Worm (Caenorhabditis elegans) whole organism, L4 larva: ENCODE measurements around the gene C49G7.7.

Source experiments
- D1046.2 ChIP-seq: fragments of 200-800 bp; sonication (Bioruptor generic); IDR thresholded peaks from 2 replicates; pipeline ENCODE4 v1.3.6; 2022; ENCODE audit warnings: missing genetic modification characterization, missing compliant biosample characterization
- F26F4.8 ChIP-seq: fragments of 200-800 bp; sonication (Bioruptor generic); conservative IDR thresholded peaks from 2 replicates; pipeline ENCODE4 v1.3.6; 2022; ENCODE audit warnings: missing genetic modification characterization, missing compliant biosample characterization
- T20F7.1 ChIP-seq: fragments of 200-800 bp; sonication (Bioruptor generic); optimal IDR thresholded peaks from 2 replicates; lab custom pipeline; 2018; ENCODE audit warnings: mild to moderate bottlenecking, missing genetic modification characterization, missing compliant biosample characterization
- T26A8.4 ChIP-seq: fragments of 200-800 bp; sonication (Bioruptor generic); IDR thresholded peaks from 2 replicates; pipeline ENCODE4 v1.3.6; 2022; ENCODE audit warnings: missing genetic modification characterization, missing compliant biosample characterization
- Y75B8A.6 ChIP-seq: fragments of 200-800 bp; sonication (Bioruptor generic); IDR thresholded peaks from 2 replicates; pipeline ENCODE4 v1.3.6; 2022; ENCODE audit warnings: missing genetic modification reagents, missing genetic modification characterization, missing compliant biosample characterization
- ZK337.2 ChIP-seq: fragments of 200-800 bp; sonication (Bioruptor generic); IDR thresholded peaks from 2 replicates; pipeline ENCODE4 v1.3.6; 2022; ENCODE audit warnings: missing genetic modification reagents, missing genetic modification characterization, missing compliant biosample characterization
- ZK546.5 ChIP-seq, 2 experiments: sonication (generic microtip); optimal IDR thresholded peaks; 2 replicates each; lab custom pipeline; 2017; ENCODE audit warnings: missing biosample characterization in 2 of 2, missing genetic modification characterization in 2 of 2
- aha-1 ChIP-seq: fragments of 150-350 bp; peaks from one replicate; lab custom pipeline; 2014; ENCODE audit warnings: missing biosample characterization, missing genetic modification characterization
- ceh-20 ChIP-seq: fragments of 200-800 bp; sonication (Bioruptor generic); IDR thresholded peaks from 2 replicates; pipeline ENCODE4 v1.3.6; 2022; ENCODE audit warnings: missing genetic modification reagents, missing genetic modification characterization, missing compliant biosample characterization
- ceh-28 ChIP-seq: fragments of 150-350 bp; optimal IDR thresholded peaks from 2 replicates; lab custom pipeline; 2014; ENCODE audit warnings: missing biosample characterization, missing genetic modification reagents, missing genetic modification characterization
- daf-16 ChIP-seq, 3 experiments: sonication (generic microtip); optimal IDR thresholded peaks; 2 replicates each; lab custom pipeline; 2016 to 2017; ENCODE audit warnings: missing genetic modification characterization in 3 of 3, missing genetic modification reagents in 3 of 3, mild to moderate bottlenecking in 2 of 3, missing compliant biosample characterization in 2 of 3, missing biosample characterization in 1 of 3, moderate library complexity in 1 of 3
- dmd-6 ChIP-seq: fragments of 200-800 bp; sonication (Bioruptor generic); IDR thresholded peaks from 2 replicates; pipeline ENCODE4 v1.3.6; 2022; ENCODE audit warnings: missing genetic modification reagents, missing genetic modification characterization, missing compliant biosample characterization
- dmd-9 ChIP-seq: fragments of 200-800 bp; sonication (Bioruptor generic); IDR thresholded peaks from 2 replicates; pipeline ENCODE4 v1.3.6; 2022; ENCODE audit warnings: missing genetic modification reagents, missing genetic modification characterization, missing compliant biosample characterization
- dpl-1 ChIP-seq: fragments of 150-350 bp; optimal IDR thresholded peaks from 2 replicates; lab custom pipeline; 2014; ENCODE audit warnings: missing biosample characterization, missing genetic modification reagents, missing genetic modification characterization
- duxl-1 ChIP-seq: sonication (generic microtip); optimal IDR thresholded peaks from 2 replicates; lab custom pipeline; 2016; ENCODE audit warnings: mild to moderate bottlenecking, missing genetic modification characterization, moderate library complexity, missing compliant biosample characterization; ENCODE audit not compliant: poor library complexity
- dve-1 ChIP-seq: sonication (generic microtip); optimal IDR thresholded peaks from 2 replicates; lab custom pipeline; 2017; ENCODE audit warnings: antibody characterized with exemption, mild to moderate bottlenecking, missing genetic modification characterization, missing compliant biosample characterization; ENCODE audit not compliant: insufficient read depth
- egl-43 ChIP-seq: fragments of 200-800 bp; sonication (Bioruptor generic); IDR thresholded peaks from 2 replicates; pipeline ENCODE4 v1.3.6; 2022; ENCODE audit warnings: missing genetic modification reagents, missing genetic modification characterization, missing compliant biosample characterization
- fkh-10 ChIP-seq: fragments of 150-350 bp; optimal IDR thresholded peaks from 2 replicates; lab custom pipeline; 2014; ENCODE audit warnings: missing biosample characterization, missing genetic modification reagents, missing genetic modification characterization
- gei-8 ChIP-seq: fragments of 200-800 bp; sonication (Bioruptor generic); optimal IDR thresholded peaks from 2 replicates; lab custom pipeline; 2018; ENCODE audit warnings: mild to moderate bottlenecking, missing genetic modification characterization, missing compliant biosample characterization
- hlh-30 ChIP-seq: sonication (generic microtip); optimal IDR thresholded peaks from 2 replicates; lab custom pipeline; 2017; ENCODE audit warnings: antibody characterized with exemption, mild to moderate bottlenecking, missing genetic modification characterization, missing compliant biosample characterization; ENCODE audit not compliant: insufficient read depth
- lin-1 ChIP-seq: fragments of 200-800 bp; sonication (Bioruptor generic); IDR thresholded peaks from 2 replicates; pipeline ENCODE4 v1.3.6; 2022; ENCODE audit warnings: missing genetic modification reagents, missing genetic modification characterization, missing compliant biosample characterization
- lin-13 ChIP-seq: fragments of 150-350 bp; optimal IDR thresholded peaks from 2 replicates; lab custom pipeline; 2014; ENCODE audit warnings: missing biosample characterization, missing genetic modification reagents, missing genetic modification characterization
- madf-5 ChIP-seq, 2 experiments: fragments of 200-800 bp; sonication (Bioruptor generic); IDR thresholded peaks; 2 replicates each; pipeline ENCODE4 v1.3.6; 2022; ENCODE audit warnings: missing compliant biosample characterization in 2 of 2, missing genetic modification characterization in 2 of 2
- nhr-102 ChIP-seq: sonication (generic microtip); optimal IDR thresholded peaks from 2 replicates; lab custom pipeline; 2016; ENCODE audit warnings: mild to moderate bottlenecking, missing genetic modification characterization, moderate library complexity, missing compliant biosample characterization
- nhr-11 ChIP-seq: fragments of 150-350 bp; optimal IDR thresholded peaks from 2 replicates; lab custom pipeline; 2014; ENCODE audit warnings: missing biosample characterization, missing genetic modification characterization
- nhr-28 ChIP-seq: fragments of 150-350 bp; optimal IDR thresholded peaks from 2 replicates; lab custom pipeline; 2014; ENCODE audit warnings: missing biosample characterization, missing genetic modification characterization
- nhr-76 ChIP-seq: fragments of 150-350 bp; optimal IDR thresholded peaks from 2 replicates; lab custom pipeline; 2014; ENCODE audit warnings: missing biosample characterization, missing genetic modification characterization
- pha-4 ChIP-seq, 2 experiments: fragments of 150-350 bp in 1 of 2; fragments of 200-800 bp in 1 of 2; sonication (Bioruptor generic) in 1 of 2; IDR thresholded peaks in 1 of 2; optimal IDR thresholded peaks in 1 of 2; 2 replicates each; pipeline versions ENCODE4 v1.3.6 to Lab custom; 2014 to 2022; ENCODE audit warnings: missing genetic modification characterization in 2 of 2, missing genetic modification reagents in 2 of 2, missing biosample characterization in 1 of 2, missing compliant biosample characterization in 1 of 2
- php-3 ChIP-seq: fragments of 200-800 bp; sonication (Bioruptor generic); IDR thresholded peaks from 2 replicates; pipeline ENCODE4 v1.3.6; 2022; ENCODE audit warnings: missing genetic modification reagents, missing genetic modification characterization, missing compliant biosample characterization
- pqm-1 ChIP-seq: sonication (generic microtip); optimal IDR thresholded peaks from 2 replicates; lab custom pipeline; 2017; ENCODE audit warnings: missing biosample characterization, missing genetic modification characterization
- snpc-1.2 ChIP-seq: fragments of 200-800 bp; sonication (Bioruptor generic); IDR thresholded peaks from 2 replicates; pipeline ENCODE4 v1.3.6; 2022; ENCODE audit warnings: missing genetic modification reagents, missing genetic modification characterization, missing compliant biosample characterization
- spr-1 ChIP-seq: sonication (generic microtip); optimal IDR thresholded peaks from 2 replicates; lab custom pipeline; 2016; ENCODE audit warnings: mild to moderate bottlenecking, missing genetic modification characterization, missing compliant biosample characterization
- unc-62 ChIP-seq, 3 experiments: fragments of 150-350 bp in 1 of 3; sonication (generic microtip); optimal IDR thresholded peaks in 2 of 3; peaks in 1 of 3; 1 replicate in 1 of 3; 2 replicates in 2 of 3; lab custom pipeline; 2014 to 2017; ENCODE audit warnings: missing biosample characterization in 3 of 3, missing genetic modification characterization in 3 of 3, missing genetic modification reagents in 3 of 3, missing genotype in 1 of 3
- vab-7 ChIP-seq: fragments of 200-800 bp; sonication (Bioruptor generic); IDR thresholded peaks from 2 replicates; pipeline ENCODE4 v1.3.6; 2022; ENCODE audit warnings: missing genetic modification reagents, missing genetic modification characterization, missing compliant biosample characterization
- zfp-2 ChIP-seq: sonication (generic microtip); optimal IDR thresholded peaks from 2 replicates; lab custom pipeline; 2016; ENCODE audit warnings: mild to moderate bottlenecking, missing genetic modification characterization, missing compliant biosample characterization
- zip-2 ChIP-seq: fragments of 150-350 bp; optimal IDR thresholded peaks from 2 replicates; lab custom pipeline; 2014; ENCODE audit warnings: missing biosample characterization, missing genetic modification characterization
- ztf-7 ChIP-seq: fragments of 150-350 bp; optimal IDR thresholded peaks from 2 replicates; lab custom pipeline; 2014; ENCODE audit warnings: missing biosample characterization, missing genetic modification characterization

C49G7.7 gene

ce11 chrV:4038557-4038956, 4.3 kb downstream of the C49G7.7 start:
- no peak for TF ChIP-seq duxl-1
- no peak for TF ChIP-seq lin-1
- no peak for TF ChIP-seq T26A8.4 (GFP tag; lab: Robert Waterston, UW)
- TF ChIP-seq gei-8 (GFP tag; lab: Kevin White, UChicago) = no peak
- peak; percentile 63 for TF ChIP-seq zip-2 (tag; lab: Kevin White, UChicago)
- no peak for TF ChIP-seq zfp-2 (tag; lab: Kevin White, UChicago)
- TF ChIP-seq pha-4 (GFP tag; IDR thresholded peaks at IDR 0.05; lab: Robert Waterston, UW) = no peak
- TF ChIP-seq pha-4 (tag; optimal IDR thresholded peaks at IDR 0.05; lab: Kevin White, UChicago) = no peak
- TF ChIP-seq D1046.2 (GFP tag; lab: Robert Waterston, UW) = no peak

- no peak for TF ChIP-seq F26F4.8
- TF ChIP-seq nhr-11 (tag; lab: Kevin White, UChicago) = peak; percentile 46
- no peak for TF ChIP-seq daf-16 (GFP tag; optimal IDR thresholded peaks at IDR 0.05; lab: Kevin White, UChicago)
- TF ChIP-seq daf-16 (tag; optimal IDR thresholded peaks at IDR 0.05; lab: Kevin White, UChicago) = no peak
- TF ChIP-seq dmd-6 (GFP tag; lab: Robert Waterston, UW) = peak; percentile 62
- peak; percentile 59 for TF ChIP-seq dve-1
- peak; percentile 12 for TF ChIP-seq pqm-1
- peak; percentile 100 for TF ChIP-seq zip-2 (tag; lab: Kevin White, UChicago)
- TF ChIP-seq unc-62 (GFP tag; optimal IDR thresholded peaks at IDR 0.05 in 1 of 2; lab: Kevin White, UChicago) = peak in 1 of 2 experiments; percentile 14
- no peak for TF ChIP-seq unc-62 (tag; optimal IDR thresholded peaks at IDR 0.05; lab: Kevin White, UChicago)
- peak; percentile 31 for TF ChIP-seq T20F7.1
- no peak for TF ChIP-seq egl-43 (GFP tag; lab: Robert Waterston, UW)
- TF ChIP-seq dpl-1 = peak; percentile 7
- peak; percentile 98 for TF ChIP-seq ztf-7
- TF ChIP-seq ceh-20 (GFP tag; lab: Robert Waterston, UW) = no peak
- peak; percentile 18 for TF ChIP-seq nhr-28 (tag; lab: Kevin White, UChicago)
These were observed 7.7 kb downstream of the C49G7.7 start, which contains the start of the genes C49G7.10 and irg-2 for ce11 chrV:4041853-4042424. C49G7.10 (minus strand) TSS chrV:4042021. irg-2 (plus strand) TSS chrV:4042181.

ce11 chrV:4043632-4044031, 9.4 kb downstream of the C49G7.7 start, which contains the start of gene phat-3:
phat-3 (plus strand) TSS chrV:4043932.
- TF ChIP-seq T26A8.4 (GFP tag; lab: Robert Waterston, UW) (no peak), ZK337.2 (GFP tag; lab: Robert Waterston, UW) (no peak), madf-5 (GFP tag; IDR thresholded peaks at IDR 0.05; lab: Robert Waterston, UW) (no peak), T20F7.1 (no peak), zip-2 (tag; lab: Kevin White, UChicago) (no peak), nhr-102 (tag; lab: Kevin White, UChicago) (no peak), vab-7 (GFP tag; lab: Robert Waterston, UW) (no peak), snpc-1.2 (GFP tag; lab: Robert Waterston, UW) (no peak), hlh-30 (no peak), lin-13 (GFP tag; lab: Kevin White, UChicago) (no peak), php-3 (GFP tag; lab: Robert Waterston, UW) (no peak), ceh-20 (GFP tag; lab: Robert Waterston, UW) (no peak)
- TF ChIP-seq, all 104 proteins: peak for 0

- TF ChIP-seq aha-1 (tag; lab: Kevin White, UChicago) = no peak
- TF ChIP-seq fkh-10 (GFP tag; lab: Kevin White, UChicago) = no peak
- no peak for TF ChIP-seq nhr-11 (tag; lab: Kevin White, UChicago)
- TF ChIP-seq snpc-1.2 (GFP tag; lab: Robert Waterston, UW) = no peak
- no peak for TF ChIP-seq dpl-1
- TF ChIP-seq spr-1 (tag; lab: Kevin White, UChicago) = no peak
- TF ChIP-seq Y75B8A.6 (GFP tag; lab: Robert Waterston, UW) = no peak
- no peak for TF ChIP-seq dmd-9 (GFP tag; lab: Robert Waterston, UW)
- TF ChIP-seq nhr-102 (tag; lab: Kevin White, UChicago) = no peak
- no peak for TF ChIP-seq ceh-28 (tag; lab: Kevin White, UChicago)
- TF ChIP-seq nhr-76 (tag; lab: Kevin White, UChicago) = no peak
- no peak for TF ChIP-seq ZK546.5 (tag; optimal IDR thresholded peaks at IDR 0.05; lab: Kevin White, UChicago)
These were observed 11.8 kb downstream of the C49G7.7 start, which contains the start of gene phat-7 for ce11 chrV:4046122-4046521. phat-7 (plus strand) TSS chrV:4046422.
